Fruit fly (Drosophila melanogaster): Measurements from ENCODE around the gene CG13712.

CG13712 gene

DNA sequence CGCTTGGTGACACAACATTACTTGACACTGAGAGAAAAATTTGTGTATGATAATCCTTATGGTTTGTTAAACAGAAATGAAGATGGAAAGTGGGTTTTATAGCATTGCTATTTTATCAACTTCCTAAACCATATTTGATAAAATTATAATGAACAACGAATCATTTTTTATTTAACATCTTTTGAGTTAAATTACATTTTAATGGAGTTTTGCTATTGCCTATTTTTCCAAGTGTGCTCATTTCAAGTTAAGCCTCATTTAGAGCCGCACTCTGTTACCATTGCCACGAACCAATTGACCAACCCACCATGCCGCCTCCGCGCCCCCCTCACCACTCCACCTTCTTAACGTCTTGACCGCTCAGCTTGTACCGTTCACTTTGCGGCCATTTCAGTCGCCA is 9.6 kb downstream of the CG13712 start (continued):
- TF ChIP-seq run (tag; optimal IDR thresholded peaks at IDR 0.05) (no peak), zf30C (GFP tag; optimal IDR thresholded peaks at IDR 0.05) (no peak), Rx (GFP tag; IDR thresholded peaks at IDR 0.05) (no peak), bbx (GFP tag; IDR thresholded peaks at IDR 0.05; ENCODE audit: partially characterized antibody) (no peak), grn (GFP tag; optimal IDR thresholded peaks at IDR 0.05) (no peak), Doc3 (GFP tag; IDR thresholded peaks at IDR 0.05; ENCODE audit: partially characterized antibody) (no peak), Sox102F (GFP tag; optimal IDR thresholded peaks at IDR 0.05) (no peak), crp (GFP tag; optimal IDR thresholded peaks at IDR 0.05) (no peak), CG5953 (GFP tag; IDR thresholded peaks at IDR 0.05) (no peak), unpg (GFP tag; optimal IDR thresholded peaks at IDR 0.05) (no peak), CG10462 (GFP tag; optimal IDR thresholded peaks at IDR 0.05) (no peak), nmo (GFP tag; optimal IDR thresholded peaks at IDR 0.05) (no peak), CG15073 (GFP tag; optimal IDR thresholded peaks at IDR 0.05) (no peak), CG17359 (tag; optimal IDR thresholded peaks at IDR 0.05) (peak; percentile 0), Trl (optimal IDR thresholded peaks at IDR 0.05) (no peak), Trl (GFP tag; optimal IDR thresholded peaks at IDR 0.05) (no peak), CG11456 (GFP tag; IDR thresholded peaks at IDR 0.05) (no peak), NfI (GFP tag; optimal IDR thresholded peaks at IDR 0.05) (no peak), CG8944 (GFP tag; optimal IDR thresholded peaks at IDR 0.05) (no peak), vvl (GFP tag; IDR thresholded peaks at IDR 0.05) (peak; percentile 68), CG11085 (GFP tag; IDR thresholded peaks at IDR 0.05) (no peak), pzg (GFP tag; optimal IDR thresholded peaks at IDR 0.05) (no peak), E2f1 (GFP tag; IDR thresholded peaks at IDR 0.05) (0 out of 2 replicates have a peak, but pooled peaks have one; percentile 29), nerfin-2 (GFP tag; IDR thresholded peaks at IDR 0.05; ENCODE audit: partially characterized antibody) (no peak), CG16779 (GFP tag; IDR thresholded peaks at IDR 0.05) (no peak), insv (GFP tag; optimal IDR thresholded peaks at IDR 0.05) (no peak), CG4820 (GFP tag; optimal IDR thresholded peaks at IDR 0.05) (no peak), stc (GFP tag; IDR thresholded peaks at IDR 0.05) (peak; percentile 60), zfh2 (GFP tag; optimal IDR thresholded peaks at IDR 0.05) (no peak), Hr39 (optimal IDR thresholded peaks at IDR 0.05) (no peak), CoRest (tag; optimal IDR thresholded peaks at IDR 0.05) (no peak), cwo (GFP tag; optimal IDR thresholded peaks at IDR 0.05) (no peak), Doc2 (GFP tag; IDR thresholded peaks at IDR 0.05) (no peak), CG12236 (GFP tag; optimal IDR thresholded peaks at IDR 0.05) (no peak), CG4617 (GFP tag; optimal IDR thresholded peaks at IDR 0.05; ENCODE audit: borderline replicate concordance) (no peak), toy (GFP tag; IDR thresholded peaks at IDR 0.05) (no peak), YL-1 (GFP tag; optimal IDR thresholded peaks at IDR 0.05) (no peak), nau (GFP tag; optimal IDR thresholded peaks at IDR 0.05) (no peak), zfh1 (GFP tag; IDR thresholded peaks at IDR 0.05) (0 out of 3 replicates have a peak, but pooled peaks have one; percentile 11), HLH54F (GFP tag; optimal IDR thresholded peaks at IDR 0.05) (no peak), CG10209 (GFP tag; optimal IDR thresholded peaks at IDR 0.05) (no peak), CG12299 (tag; optimal IDR thresholded peaks at IDR 0.05) (no peak), slp2 (GFP tag; optimal IDR thresholded peaks at IDR 0.05) (no peak), chif (GFP tag; optimal IDR thresholded peaks at IDR 0.05) (no peak), gem (tag; optimal IDR thresholded peaks at IDR 0.05) (no peak), CG7556 (GFP tag; optimal IDR thresholded peaks at IDR 0.05) (no peak), CG9876 (GFP tag; optimal IDR thresholded peaks at IDR 0.05) (no peak), stwl (tag; optimal IDR thresholded peaks at IDR 0.05) (no peak), dan (GFP tag; IDR thresholded peaks at IDR 0.05) (no peak), dpn (GFP tag; optimal IDR thresholded peaks at IDR 0.05) (no peak), ase (GFP tag; IDR thresholded peaks at IDR 0.05) (no peak), Opbp (GFP tag; IDR thresholded peaks at IDR 0.05; ENCODE audit: partially characterized antibody) (no peak)

Measured in whole organism, embryonic.